Worm (Caenorhabditis elegans) whole organism, late embryonic: ENCODE data around the gene cox-18.

Experiments
- C08G9.2 ChIP-seq: sonication (generic microtip); optimal IDR thresholded peaks from 2 replicates; lab custom pipeline; 2016; ENCODE audit warnings: mild to moderate bottlenecking, missing genetic modification characterization, moderate library complexity, missing compliant biosample characterization
- F13H6.1 ChIP-seq: sonication (generic microtip); optimal IDR thresholded peaks from 2 replicates; lab custom pipeline; 2016; ENCODE audit warnings: missing genetic modification characterization, missing compliant biosample characterization
- K02D7.2 ChIP-seq: sonication (generic microtip); optimal IDR thresholded peaks from 2 replicates; lab custom pipeline; 2017; ENCODE audit warnings: mild to moderate bottlenecking, missing genetic modification characterization, missing compliant biosample characterization
- K09A11.1 ChIP-seq: sonication (generic microtip); optimal IDR thresholded peaks from 2 replicates; lab custom pipeline; 2017; ENCODE audit warnings: antibody characterized with exemption, mild to moderate bottlenecking, missing genetic modification characterization, missing compliant biosample characterization; ENCODE audit not compliant: insufficient read depth
- T23F11.4 ChIP-seq: fragments of 200-800 bp; sonication (Bioruptor generic); optimal IDR thresholded peaks from 2 replicates; lab custom pipeline; 2018; ENCODE audit warnings: mild to moderate bottlenecking, missing genetic modification characterization, missing compliant biosample characterization
- Y22D7AL.16 ChIP-seq: sonication (generic microtip); optimal IDR thresholded peaks from 2 replicates; lab custom pipeline; 2016; ENCODE audit warnings: missing genetic modification characterization, missing compliant biosample characterization
- ceh-14 ChIP-seq: sonication (generic microtip); optimal IDR thresholded peaks from 2 replicates; lab custom pipeline; 2016; ENCODE audit warnings: missing genotype, missing genetic modification characterization, missing compliant biosample characterization
- ceh-18 ChIP-seq: sonication (generic microtip); optimal IDR thresholded peaks from 2 replicates; lab custom pipeline; 2016; ENCODE audit warnings: missing genetic modification characterization, missing compliant biosample characterization
- ceh-19 ChIP-seq: fragments of 200-800 bp; sonication (Bioruptor generic); optimal IDR thresholded peaks from 2 replicates; lab custom pipeline; 2018; ENCODE audit warnings: mild to moderate bottlenecking, missing genetic modification characterization, missing compliant biosample characterization
- ceh-30 ChIP-seq: fragments of 150-350 bp; optimal IDR thresholded peaks from 2 replicates; lab custom pipeline; 2014; ENCODE audit warnings: missing biosample characterization, missing genetic modification characterization
- ceh-31 ChIP-seq: sonication (generic microtip); optimal IDR thresholded peaks from 2 replicates; lab custom pipeline; 2016; ENCODE audit warnings: missing genetic modification characterization, missing compliant biosample characterization
- ceh-45 ChIP-seq: fragments of 200-800 bp; sonication (Bioruptor generic); IDR thresholded peaks from 2 replicates; pipeline ENCODE4 v1.3.6; 2022; ENCODE audit warnings: missing genetic modification reagents, missing genetic modification characterization, missing compliant biosample characterization
- ceh-48 ChIP-seq: sonication (generic microtip); optimal IDR thresholded peaks from 2 replicates; lab custom pipeline; 2016; ENCODE audit warnings: missing genetic modification characterization, inconsistent platforms, missing compliant biosample characterization
- ceh-6 ChIP-seq: fragments of 200-800 bp; sonication (Bioruptor generic); optimal IDR thresholded peaks from 2 replicates; lab custom pipeline; 2018; ENCODE audit warnings: mild to moderate bottlenecking, missing genetic modification characterization, missing compliant biosample characterization
- che-1 ChIP-seq: sonication (generic microtip); optimal IDR thresholded peaks from 2 replicates; lab custom pipeline; 2016; ENCODE audit warnings: mild to moderate bottlenecking, missing genetic modification characterization, missing compliant biosample characterization
- dve-1 ChIP-seq: sonication (generic microtip); optimal IDR thresholded peaks from 2 replicates; lab custom pipeline; 2017; ENCODE audit warnings: antibody characterized with exemption, mild to moderate bottlenecking, missing genetic modification characterization, missing compliant biosample characterization
- elt-2 ChIP-seq: sonication (generic microtip); optimal IDR thresholded peaks from 2 replicates; lab custom pipeline; 2016; ENCODE audit warnings: missing genetic modification reagents, missing genetic modification characterization, missing compliant biosample characterization
- ets-4 ChIP-seq: sonication (generic microtip); optimal IDR thresholded peaks from 2 replicates; lab custom pipeline; 2016; ENCODE audit warnings: missing genetic modification characterization, missing compliant biosample characterization
- fax-1 ChIP-seq: sonication (generic microtip); optimal IDR thresholded peaks from 2 replicates; lab custom pipeline; 2016; ENCODE audit warnings: missing genotype, missing genetic modification characterization, missing compliant biosample characterization
- fkh-6 ChIP-seq: sonication (generic microtip); optimal IDR thresholded peaks from 2 replicates; lab custom pipeline; 2016; ENCODE audit warnings: missing genetic modification characterization, missing compliant biosample characterization
- gmeb-2 ChIP-seq: sonication (generic microtip); optimal IDR thresholded peaks from 2 replicates; lab custom pipeline; 2016; ENCODE audit warnings: missing genetic modification characterization, inconsistent platforms, missing compliant biosample characterization
- hlh-13 ChIP-seq: fragments of 200-800 bp; sonication (Bioruptor generic); optimal IDR thresholded peaks from 2 replicates; lab custom pipeline; 2018; ENCODE audit warnings: mild to moderate bottlenecking, missing genetic modification characterization, missing compliant biosample characterization
- hlh-6 ChIP-seq: sonication (generic microtip); optimal IDR thresholded peaks from 2 replicates; lab custom pipeline; 2016; ENCODE audit warnings: missing genotype, missing genetic modification characterization, missing compliant biosample characterization
- hlh-8 ChIP-seq: sonication (generic microtip); optimal IDR thresholded peaks from 2 replicates; lab custom pipeline; 2016; ENCODE audit warnings: missing genotype, missing genetic modification characterization, missing compliant biosample characterization
- lin-11 ChIP-seq: fragments of 200-800 bp; sonication (Bioruptor generic); optimal IDR thresholded peaks from 2 replicates; lab custom pipeline; 2018; ENCODE audit warnings: mild to moderate bottlenecking, missing genetic modification characterization, missing compliant biosample characterization
- madf-2 ChIP-seq: sonication (generic microtip); optimal IDR thresholded peaks from 2 replicates; lab custom pipeline; 2017; ENCODE audit warnings: missing genetic modification characterization, missing compliant biosample characterization
- nfya-1 ChIP-seq: sonication (generic microtip); optimal IDR thresholded peaks from 2 replicates; lab custom pipeline; 2017; ENCODE audit warnings: missing genetic modification characterization, mild to moderate bottlenecking, missing compliant biosample characterization, antibody characterized with exemption, moderate library complexity
- nhr-11 ChIP-seq: fragments of 150-350 bp; optimal IDR thresholded peaks from 2 replicates; lab custom pipeline; 2014; ENCODE audit warnings: missing biosample characterization, missing genetic modification characterization
- npax-4 ChIP-seq: sonication (generic microtip); optimal IDR thresholded peaks from 2 replicates; lab custom pipeline; 2016; ENCODE audit warnings: missing genetic modification characterization, missing compliant biosample characterization
- pag-3 ChIP-seq: sonication (generic microtip); optimal IDR thresholded peaks from 2 replicates; lab custom pipeline; 2016; ENCODE audit warnings: missing compliant biosample characterization, missing genetic modification characterization, borderline replicate concordance
- pat-9 ChIP-seq: fragments of 200-800 bp; sonication (Bioruptor generic); optimal IDR thresholded peaks from 2 replicates; lab custom pipeline; 2018; ENCODE audit warnings: mild to moderate bottlenecking, missing genetic modification characterization, moderate library complexity, missing compliant biosample characterization
- pax-1 ChIP-seq: fragments of 150-350 bp; optimal IDR thresholded peaks from 2 replicates; lab custom pipeline; 2014; ENCODE audit warnings: missing biosample characterization, missing genetic modification characterization
- pha-2 ChIP-seq: sonication (generic microtip); optimal IDR thresholded peaks from 2 replicates; lab custom pipeline; 2017; ENCODE audit warnings: mild to moderate bottlenecking, missing genetic modification characterization, missing compliant biosample characterization
- pha-4 ChIP-seq: fragments of 150-350 bp; optimal IDR thresholded peaks from 2 replicates; lab custom pipeline; 2018; ENCODE audit warnings: missing biosample characterization, missing genetic modification reagents, missing genetic modification characterization
- sox-4 ChIP-seq: sonication (generic microtip); optimal IDR thresholded peaks from 2 replicates; lab custom pipeline; 2017; ENCODE audit warnings: mild to moderate bottlenecking, missing genetic modification characterization, inconsistent platforms, missing compliant biosample characterization
- tbx-2 ChIP-seq: sonication (generic microtip); optimal IDR thresholded peaks from 2 replicates; lab custom pipeline; 2016; ENCODE audit warnings: missing genetic modification characterization, missing compliant biosample characterization
- ttx-3 ChIP-seq: sonication (generic microtip); optimal IDR thresholded peaks from 2 replicates; lab custom pipeline; 2016; ENCODE audit warnings: missing genetic modification reagents, missing genetic modification characterization, missing compliant biosample characterization
- unc-42 ChIP-seq: sonication (generic microtip); optimal IDR thresholded peaks from 2 replicates; lab custom pipeline; 2016; ENCODE audit warnings: missing genotype, missing genetic modification characterization, missing compliant biosample characterization
- unc-86 ChIP-seq: sonication (generic microtip); optimal IDR thresholded peaks from 2 replicates; lab custom pipeline; 2016; ENCODE audit warnings: missing genetic modification characterization, missing compliant biosample characterization
- ztf-16 ChIP-seq: sonication (generic microtip); optimal IDR thresholded peaks from 2 replicates; lab custom pipeline; 2017; ENCODE audit warnings: missing genetic modification characterization, missing compliant biosample characterization

The cox-18 gene

DNA sequence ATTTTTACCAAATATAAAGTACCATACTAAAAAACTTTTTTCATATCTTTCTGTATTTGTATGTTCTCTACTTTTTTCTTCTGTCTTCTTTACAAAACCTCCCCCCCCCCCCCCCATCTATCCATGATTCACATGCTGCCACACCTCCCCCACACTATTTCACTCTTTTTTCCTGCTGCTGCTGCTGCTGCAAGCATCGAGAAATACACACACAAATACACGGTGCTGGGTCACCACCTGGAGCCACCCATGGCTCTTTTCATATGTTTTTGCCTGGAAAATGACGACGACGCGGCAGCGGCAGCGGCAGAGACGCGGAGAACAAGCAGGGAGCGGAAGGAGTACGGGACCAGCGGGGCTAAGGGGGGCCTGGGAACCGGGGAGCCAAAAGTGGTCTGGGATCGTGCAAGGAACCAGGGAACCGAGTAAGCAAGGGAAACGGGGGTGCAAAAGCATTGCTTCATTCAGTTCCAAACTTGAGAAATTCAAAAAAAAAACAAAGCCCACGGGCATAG, 28.5 kb upstream of the cox-18 start:
- TF ChIP-seq pha-2 (no peak), T23F11.4 (GFP tag; lab: Kevin White, UChicago) (no peak), K09A11.1 (tag; lab: Kevin White, UChicago) (no peak), elt-2 (tag; lab: Kevin White, UChicago) (no peak), K02D7.2 (tag; lab: Kevin White, UChicago) (no peak), ets-4 (tag; lab: Kevin White, UChicago) (no peak)

DNA sequence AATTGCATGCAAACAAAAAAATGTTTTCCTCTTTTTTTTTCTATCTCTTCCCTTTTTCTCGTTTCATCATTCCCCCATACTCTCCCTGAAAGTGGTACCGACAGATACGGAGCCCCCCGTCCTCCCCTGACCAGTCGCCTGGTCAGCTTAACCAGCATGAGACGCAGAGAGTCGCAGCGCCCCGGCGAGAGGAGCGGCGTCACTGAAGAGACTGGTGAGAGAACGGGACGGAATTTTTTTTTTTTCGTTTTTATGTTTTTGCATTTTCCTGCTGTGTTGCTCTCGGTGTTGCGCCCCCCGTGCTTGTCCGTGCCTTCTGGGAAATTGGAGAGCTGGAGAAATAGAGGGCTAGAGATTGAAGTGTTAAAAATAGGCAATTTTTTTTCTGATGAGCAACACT, 26.9 kb upstream of the cox-18 start:
- peak; percentile 59 for TF ChIP-seq ceh-31 (tag; lab: Kevin White, UChicago)
- TF ChIP-seq nfya-1 (tag; lab: Kevin White, UChicago): peak; percentile 34
- no peak for TF ChIP-seq dve-1 (tag; lab: Kevin White, UChicago)
- TF ChIP-seq hlh-13: no peak
- peak; percentile 54 for TF ChIP-seq ceh-18 (tag; lab: Kevin White, UChicago)
- TF ChIP-seq tbx-2 (tag; lab: Kevin White, UChicago): peak; percentile 9
- TF ChIP-seq F13H6.1 (tag; lab: Kevin White, UChicago): peak; percentile 93
- TF ChIP-seq unc-42: peak; percentile 36

ce11 chrIV:1074069-1074468, 23.2 kb upstream of the cox-18 start:
- TF ChIP-seq unc-86 (tag; lab: Kevin White, UChicago) (no peak), gmeb-2 (tag; lab: Kevin White, UChicago) (no peak), ttx-3 (tag; lab: Kevin White, UChicago) (no peak), hlh-6 (tag; lab: Kevin White, UChicago) (no peak), pha-4 (tag; lab: Kevin White, UChicago) (no peak), ceh-45 (GFP tag; lab: Robert Waterston, UW) (no peak), elt-2 (tag; lab: Kevin White, UChicago) (no peak), pat-9 (tag; lab: Kevin White, UChicago) (no peak), ztf-16 (tag; lab: Kevin White, UChicago) (no peak), unc-42 (no peak), ceh-30 (tag; lab: Kevin White, UChicago) (no peak), madf-2 (tag; lab: Kevin White, UChicago) (no peak), ceh-6 (GFP tag; lab: Kevin White, UChicago) (no peak), Y22D7AL.16 (tag; lab: Kevin White, UChicago) (no peak), fax-1 (tag; lab: Kevin White, UChicago) (no peak), lin-11 (tag; lab: Kevin White, UChicago) (no peak), sox-4 (tag; lab: Kevin White, UChicago) (no peak)

ce11 chrIV:1075484-1075883, 21.8 kb upstream of the cox-18 start:
- no peak for TF ChIP-seq pag-3
- TF ChIP-seq elt-2 (tag; lab: Kevin White, UChicago): peak; percentile 96
- TF ChIP-seq pax-1 (tag; lab: Kevin White, UChicago): no peak

- TF ChIP-seq ceh-14 (tag; lab: Kevin White, UChicago) (no peak), che-1 (tag; lab: Kevin White, UChicago) (no peak), pha-4 (tag; lab: Kevin White, UChicago) (no peak), ceh-31 (tag; lab: Kevin White, UChicago) (no peak), fax-1 (tag; lab: Kevin White, UChicago) (no peak), nhr-11 (no peak), T23F11.4 (GFP tag; lab: Kevin White, UChicago) (no peak), npax-4 (tag; lab: Kevin White, UChicago) (no peak), dve-1 (tag; lab: Kevin White, UChicago) (no peak), unc-42 (no peak), C08G9.2 (tag; lab: Kevin White, UChicago) (no peak), fkh-6 (tag; lab: Kevin White, UChicago) (no peak), ceh-48 (tag; lab: Kevin White, UChicago) (no peak), K02D7.2 (tag; lab: Kevin White, UChicago) (no peak), ceh-19 (GFP tag; lab: Kevin White, UChicago) (no peak), hlh-8 (tag; lab: Kevin White, UChicago) (no peak)
Observed at ce11 chrIV:1086913-1087312, 10.3 kb upstream of the cox-18 start, which contains the start of gene csn-4. Gene csn-4, minus strand, starts transcription at chrIV:1087013.
